Worm (Caenorhabditis elegans) whole organism, mixed stage, embryonic: ENCODE results near the gene rpn-7.
"Not testable (repeated sequence)": the region's sequence is repeated elsewhere in the genome, so short reads cannot be mapped to it uniquely, and the experiment has no call there.

ENCODE experiments used
- blmp-1 ChIP-seq: fragments of 150-350 bp; optimal IDR thresholded peaks from 2 replicates; lab custom pipeline; 2014; ENCODE audit warnings: missing biosample characterization, missing genetic modification characterization
- ceh-83 ChIP-seq: fragments of 200-800 bp; sonication (Bioruptor generic); optimal IDR thresholded peaks from 2 replicates; lab custom pipeline; 2018; ENCODE audit warnings: mild to moderate bottlenecking, missing genetic modification characterization, missing compliant biosample characterization
- elt-1 ChIP-seq: sonication (generic microtip); optimal IDR thresholded peaks from 2 replicates; lab custom pipeline; 2017; ENCODE audit warnings: missing genetic modification characterization, mild to moderate bottlenecking, missing compliant biosample characterization, antibody characterized with exemption, moderate library complexity, borderline replicate concordance; ENCODE audit not compliant: insufficient read depth
- elt-3 ChIP-seq: fragments of 150-350 bp; optimal IDR thresholded peaks from 2 replicates; lab custom pipeline; 2014; ENCODE audit warnings: missing biosample characterization, missing genetic modification characterization
- hlh-1 ChIP-seq: fragments of 150-350 bp; optimal IDR thresholded peaks from 2 replicates; lab custom pipeline; 2014; ENCODE audit warnings: missing biosample characterization, missing genetic modification reagents, missing genetic modification characterization
- lin-13 ChIP-seq: fragments of 150-350 bp; optimal IDR thresholded peaks from 2 replicates; lab custom pipeline; 2014; ENCODE audit warnings: missing biosample characterization, missing genetic modification characterization
- mep-1 ChIP-seq: fragments of 150-350 bp; optimal IDR thresholded peaks from 2 replicates; lab custom pipeline; 2017; ENCODE audit warnings: missing biosample characterization, missing genetic modification reagents, missing genetic modification characterization, inconsistent platforms
- nhr-12 ChIP-seq: fragments of 150-350 bp; optimal IDR thresholded peaks from 2 replicates; lab custom pipeline; 2014; ENCODE audit warnings: missing biosample characterization, missing genetic modification characterization
- nhr-28 ChIP-seq: fragments of 150-350 bp; optimal IDR thresholded peaks from 2 replicates; lab custom pipeline; 2014; ENCODE audit warnings: missing biosample characterization, missing genetic modification characterization
- snpc-4 ChIP-seq: fragments of 150-350 bp; optimal IDR thresholded peaks from 2 replicates; lab custom pipeline; 2014; ENCODE audit warnings: missing biosample characterization, missing genetic modification characterization
- tbx-8 ChIP-seq: fragments of 200-800 bp; sonication (Bioruptor generic); optimal IDR thresholded peaks from 2 replicates; lab custom pipeline; 2018; ENCODE audit warnings: mild to moderate bottlenecking, missing genetic modification characterization, moderate library complexity, missing compliant biosample characterization
- unc-39 ChIP-seq: fragments of 150-350 bp; optimal IDR thresholded peaks from 2 replicates; lab custom pipeline; 2014; ENCODE audit warnings: missing biosample characterization, missing genetic modification characterization
- unc-62 ChIP-seq: fragments of 150-350 bp; optimal IDR thresholded peaks from 2 replicates; lab custom pipeline; 2014; ENCODE audit warnings: missing biosample characterization, missing genetic modification reagents, missing genetic modification characterization
- ztf-11 ChIP-seq: fragments of 150-350 bp; optimal IDR thresholded peaks from 2 replicates; lab custom pipeline; 2014; ENCODE audit warnings: missing biosample characterization, missing genetic modification characterization

DNA sequence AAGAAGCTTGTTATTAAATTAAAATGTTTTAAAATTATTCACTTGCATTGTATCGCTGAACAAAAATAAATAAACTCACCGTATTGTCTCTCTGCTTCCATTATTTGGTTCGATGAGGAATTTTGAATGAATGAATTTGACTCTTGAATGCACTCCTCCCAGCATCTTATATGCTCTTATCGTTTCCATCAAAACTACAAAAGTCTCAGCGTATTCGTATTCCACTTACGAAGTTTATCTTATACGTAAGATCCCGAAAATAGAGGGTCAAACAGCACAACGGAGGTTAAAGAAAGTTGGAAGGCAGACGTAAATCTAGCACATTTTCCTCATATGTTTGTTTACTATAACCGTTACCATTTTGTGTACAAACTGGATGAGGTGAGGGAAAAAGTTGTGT lies 30.1 kb upstream of the rpn-7 start, which contains the start of gene nhr-267:
- TF ChIP-seq mep-1 (tag; lab: Kevin White, UChicago); tbx-8 (GFP tag; lab: Kevin White, UChicago); lin-13 (tag; lab: Kevin White, UChicago); elt-1 (tag; lab: Kevin White, UChicago); snpc-4; ztf-11 (tag; lab: Kevin White, UChicago); blmp-1 (tag; lab: Kevin White, UChicago); hlh-1 (tag; lab: Kevin White, UChicago); ceh-83 (GFP tag; lab: Kevin White, UChicago); unc-39 (tag; lab: Kevin White, UChicago); unc-62; elt-3; nhr-12; nhr-28 (tag; lab: Kevin White, UChicago): not testable (repeated sequence)
